Worm (Caenorhabditis elegans) whole organism, L4 larva: ENCODE results near the gene K02F3.12.

Source experiments
- D1046.2 ChIP-seq: fragments of 200-800 bp; sonication (Bioruptor generic); IDR thresholded peaks from 2 replicates; pipeline ENCODE4 v1.3.6; 2022; ENCODE audit warnings: missing genetic modification characterization, missing compliant biosample characterization
- F26F4.8 ChIP-seq: fragments of 200-800 bp; sonication (Bioruptor generic); conservative IDR thresholded peaks from 2 replicates; pipeline ENCODE4 v1.3.6; 2022; ENCODE audit warnings: missing genetic modification characterization, missing compliant biosample characterization
- T20F7.1 ChIP-seq: fragments of 200-800 bp; sonication (Bioruptor generic); optimal IDR thresholded peaks from 2 replicates; lab custom pipeline; 2018; ENCODE audit warnings: mild to moderate bottlenecking, missing genetic modification characterization, missing compliant biosample characterization
- T26A8.4 ChIP-seq: fragments of 200-800 bp; sonication (Bioruptor generic); IDR thresholded peaks from 2 replicates; pipeline ENCODE4 v1.3.6; 2022; ENCODE audit warnings: missing genetic modification characterization, missing compliant biosample characterization
- Y105C5A.15 ChIP-seq: fragments of 200-800 bp; sonication (Bioruptor generic); IDR thresholded peaks from 2 replicates; pipeline ENCODE4 v1.3.6; 2022; ENCODE audit warnings: missing genetic modification characterization, missing compliant biosample characterization
- Y5F2A.4 ChIP-seq: fragments of 200-800 bp; sonication (Bioruptor generic); optimal IDR thresholded peaks from 2 replicates; lab custom pipeline; 2018; ENCODE audit warnings: mild to moderate bottlenecking, missing genetic modification characterization, missing compliant biosample characterization
- ZK546.5 ChIP-seq, 2 experiments: sonication (generic microtip); optimal IDR thresholded peaks; 2 replicates each; lab custom pipeline; 2017; ENCODE audit warnings: missing biosample characterization in 2 of 2, missing genetic modification characterization in 2 of 2
- aha-1 ChIP-seq: fragments of 150-350 bp; peaks from one replicate; lab custom pipeline; 2014; ENCODE audit warnings: missing biosample characterization, missing genetic modification characterization
- ama-1 ChIP-seq: fragments of 150-350 bp; optimal IDR thresholded peaks from 2 replicates; lab custom pipeline; 2014; ENCODE audit warnings: inconsistent platforms, mixed read lengths
- arid-1 ChIP-seq: fragments of 200-800 bp; sonication (Bioruptor generic); conservative IDR thresholded peaks from 2 replicates; pipeline ENCODE4 v1.3.6; 2022; ENCODE audit warnings: missing genetic modification reagents, missing genetic modification characterization, missing compliant biosample characterization
- attf-4 ChIP-seq: sonication (generic microtip); optimal IDR thresholded peaks from 3 replicates; lab custom pipeline; 2017; ENCODE audit warnings: missing biosample characterization, missing genetic modification characterization
- ceh-20 ChIP-seq: fragments of 200-800 bp; sonication (Bioruptor generic); IDR thresholded peaks from 2 replicates; pipeline ENCODE4 v1.3.6; 2022; ENCODE audit warnings: missing genetic modification reagents, missing genetic modification characterization, missing compliant biosample characterization
- ceh-28 ChIP-seq: fragments of 150-350 bp; optimal IDR thresholded peaks from 2 replicates; lab custom pipeline; 2014; ENCODE audit warnings: missing biosample characterization, missing genetic modification reagents, missing genetic modification characterization
- ceh-82 ChIP-seq: sonication (generic microtip); optimal IDR thresholded peaks from 2 replicates; lab custom pipeline; 2017; ENCODE audit warnings: missing biosample characterization, missing genetic modification characterization
- ces-1 ChIP-seq: fragments of 150-350 bp; sonication (generic microtip); optimal IDR thresholded peaks from 4 replicates; lab custom pipeline; 2014; ENCODE audit warnings: missing biosample characterization, missing genetic modification reagents, missing genetic modification characterization
- dmd-6 ChIP-seq: fragments of 200-800 bp; sonication (Bioruptor generic); IDR thresholded peaks from 2 replicates; pipeline ENCODE4 v1.3.6; 2022; ENCODE audit warnings: missing genetic modification reagents, missing genetic modification characterization, missing compliant biosample characterization
- dmd-9 ChIP-seq: fragments of 200-800 bp; sonication (Bioruptor generic); IDR thresholded peaks from 2 replicates; pipeline ENCODE4 v1.3.6; 2022; ENCODE audit warnings: missing genetic modification reagents, missing genetic modification characterization, missing compliant biosample characterization
- dpl-1 ChIP-seq: fragments of 150-350 bp; optimal IDR thresholded peaks from 2 replicates; lab custom pipeline; 2014; ENCODE audit warnings: missing biosample characterization, missing genetic modification reagents, missing genetic modification characterization
- duxl-1 ChIP-seq: sonication (generic microtip); optimal IDR thresholded peaks from 2 replicates; lab custom pipeline; 2016; ENCODE audit warnings: mild to moderate bottlenecking, missing genetic modification characterization, moderate library complexity, missing compliant biosample characterization; ENCODE audit not compliant: poor library complexity
- fkh-10 ChIP-seq: fragments of 150-350 bp; optimal IDR thresholded peaks from 2 replicates; lab custom pipeline; 2014; ENCODE audit warnings: missing biosample characterization, missing genetic modification reagents, missing genetic modification characterization
- fos-1 ChIP-seq: fragments of 150-350 bp; optimal IDR thresholded peaks from 2 replicates; lab custom pipeline; 2014; ENCODE audit warnings: missing biosample characterization, missing genetic modification characterization
- hlh-30 ChIP-seq: sonication (generic microtip); optimal IDR thresholded peaks from 2 replicates; lab custom pipeline; 2017; ENCODE audit warnings: antibody characterized with exemption, mild to moderate bottlenecking, missing genetic modification characterization, missing compliant biosample characterization; ENCODE audit not compliant: insufficient read depth
- hmg-1.1 ChIP-seq: fragments of 200-800 bp; sonication (Bioruptor generic); IDR thresholded peaks from 2 replicates; pipeline ENCODE4 v1.3.6; 2022; ENCODE audit warnings: missing genetic modification reagents, missing genetic modification characterization, missing compliant biosample characterization
- lim-7 ChIP-seq: fragments of 200-800 bp; sonication (Bioruptor generic); IDR thresholded peaks from 2 replicates; pipeline ENCODE4 v1.3.6; 2022; ENCODE audit warnings: missing genetic modification characterization, missing compliant biosample characterization
- lin-1 ChIP-seq: fragments of 200-800 bp; sonication (Bioruptor generic); IDR thresholded peaks from 2 replicates; pipeline ENCODE4 v1.3.6; 2022; ENCODE audit warnings: missing genetic modification reagents, missing genetic modification characterization, missing compliant biosample characterization
- lin-13 ChIP-seq: fragments of 150-350 bp; optimal IDR thresholded peaks from 2 replicates; lab custom pipeline; 2014; ENCODE audit warnings: missing biosample characterization, missing genetic modification reagents, missing genetic modification characterization
- lin-38 ChIP-seq: fragments of 200-800 bp; sonication (Bioruptor generic); IDR thresholded peaks from 2 replicates; pipeline ENCODE4 v1.3.6; 2022; ENCODE audit warnings: missing genetic modification reagents, missing genetic modification characterization, missing compliant biosample characterization
- lin-39 ChIP-seq: fragments of 150-350 bp; optimal IDR thresholded peaks from 2 replicates; lab custom pipeline; 2014; ENCODE audit warnings: missing biosample characterization, missing genetic modification reagents, missing genetic modification characterization
- madf-5 ChIP-seq, 2 experiments: fragments of 200-800 bp; sonication (Bioruptor generic); IDR thresholded peaks; 2 replicates each; pipeline ENCODE4 v1.3.6; 2022; ENCODE audit warnings: missing compliant biosample characterization in 2 of 2, missing genetic modification characterization in 2 of 2
- madf-9 ChIP-seq: fragments of 200-800 bp; sonication (Bioruptor generic); conservative IDR thresholded peaks from 2 replicates; pipeline ENCODE4 v1.3.6; 2022; ENCODE audit warnings: missing genetic modification reagents, missing genetic modification characterization, missing compliant biosample characterization
- mdl-1 ChIP-seq, 2 experiments: fragments of 150-350 bp in 1 of 2; sonication (generic microtip) in 1 of 2; optimal IDR thresholded peaks; 2 replicates each; lab custom pipeline; 2014 to 2017; ENCODE audit warnings: missing biosample characterization in 2 of 2, missing genetic modification characterization in 2 of 2
- mxl-2 ChIP-seq: fragments of 200-800 bp; sonication (Bioruptor generic); conservative IDR thresholded peaks from 2 replicates; pipeline ENCODE4 v1.3.6; 2022; ENCODE audit warnings: missing genetic modification reagents, missing genetic modification characterization, missing compliant biosample characterization
- nhr-102 ChIP-seq: sonication (generic microtip); optimal IDR thresholded peaks from 2 replicates; lab custom pipeline; 2016; ENCODE audit warnings: mild to moderate bottlenecking, missing genetic modification characterization, moderate library complexity, missing compliant biosample characterization
- nhr-42 ChIP-seq: fragments of 200-800 bp; sonication (Bioruptor generic); IDR thresholded peaks from 2 replicates; pipeline ENCODE4 v1.3.6; 2022; ENCODE audit warnings: missing genetic modification characterization, missing compliant biosample characterization
- nhr-48 ChIP-seq: sonication (generic microtip); optimal IDR thresholded peaks from 2 replicates; lab custom pipeline; 2016; ENCODE audit warnings: mild to moderate bottlenecking, missing genetic modification characterization, missing compliant biosample characterization
- nhr-6 ChIP-seq: fragments of 150-350 bp; optimal IDR thresholded peaks from 2 replicates; lab custom pipeline; 2014; ENCODE audit warnings: missing biosample characterization, missing genetic modification characterization
- nhr-77 ChIP-seq: fragments of 150-350 bp; optimal IDR thresholded peaks from 2 replicates; lab custom pipeline; 2014; ENCODE audit warnings: missing biosample characterization, missing genetic modification characterization
- pha-4 ChIP-seq, 2 experiments: fragments of 150-350 bp in 1 of 2; fragments of 200-800 bp in 1 of 2; sonication (Bioruptor generic) in 1 of 2; IDR thresholded peaks in 1 of 2; optimal IDR thresholded peaks in 1 of 2; 2 replicates each; pipeline versions ENCODE4 v1.3.6 to Lab custom; 2014 to 2022; ENCODE audit warnings: missing genetic modification characterization in 2 of 2, missing genetic modification reagents in 2 of 2, missing biosample characterization in 1 of 2, missing compliant biosample characterization in 1 of 2
- pqm-1 ChIP-seq: sonication (generic microtip); optimal IDR thresholded peaks from 2 replicates; lab custom pipeline; 2017; ENCODE audit warnings: missing biosample characterization, missing genetic modification characterization
- rbr-2 ChIP-seq: sonication (generic microtip); optimal IDR thresholded peaks from 2 replicates; lab custom pipeline; 2016; ENCODE audit warnings: missing genotype, missing genetic modification characterization, missing compliant biosample characterization
- sdz-12 ChIP-seq: fragments of 200-800 bp; sonication (Bioruptor generic); optimal IDR thresholded peaks from 2 replicates; lab custom pipeline; 2018; ENCODE audit warnings: mild to moderate bottlenecking, missing genetic modification characterization, missing compliant biosample characterization
- skn-1 ChIP-seq: fragments of 150-350 bp; optimal IDR thresholded peaks from 2 replicates; lab custom pipeline; 2014; ENCODE audit warnings: missing biosample characterization, missing genetic modification characterization
- tra-1 ChIP-seq: fragments of 200-800 bp; sonication (Bioruptor generic); IDR thresholded peaks from 2 replicates; pipeline ENCODE4 v1.3.6; 2022; ENCODE audit warnings: missing genetic modification reagents, missing genetic modification characterization, missing compliant biosample characterization
- unc-62 ChIP-seq, 3 experiments: fragments of 150-350 bp in 1 of 3; sonication (generic microtip); optimal IDR thresholded peaks in 2 of 3; peaks in 1 of 3; 1 replicate in 1 of 3; 2 replicates in 2 of 3; lab custom pipeline; 2014 to 2017; ENCODE audit warnings: missing biosample characterization in 3 of 3, missing genetic modification characterization in 3 of 3, missing genetic modification reagents in 3 of 3, missing genotype in 1 of 3
- zag-1 ChIP-seq: fragments of 150-350 bp; optimal IDR thresholded peaks from 2 replicates; lab custom pipeline; 2014; ENCODE audit warnings: missing biosample characterization, missing genetic modification characterization
- zfp-3 ChIP-seq: fragments of 200-800 bp; sonication (Bioruptor generic); conservative IDR thresholded peaks from 2 replicates; pipeline ENCODE4 v1.3.6; 2022; ENCODE audit warnings: missing genetic modification reagents, missing genetic modification characterization, missing compliant biosample characterization

The K02F3.12 gene

DNA sequence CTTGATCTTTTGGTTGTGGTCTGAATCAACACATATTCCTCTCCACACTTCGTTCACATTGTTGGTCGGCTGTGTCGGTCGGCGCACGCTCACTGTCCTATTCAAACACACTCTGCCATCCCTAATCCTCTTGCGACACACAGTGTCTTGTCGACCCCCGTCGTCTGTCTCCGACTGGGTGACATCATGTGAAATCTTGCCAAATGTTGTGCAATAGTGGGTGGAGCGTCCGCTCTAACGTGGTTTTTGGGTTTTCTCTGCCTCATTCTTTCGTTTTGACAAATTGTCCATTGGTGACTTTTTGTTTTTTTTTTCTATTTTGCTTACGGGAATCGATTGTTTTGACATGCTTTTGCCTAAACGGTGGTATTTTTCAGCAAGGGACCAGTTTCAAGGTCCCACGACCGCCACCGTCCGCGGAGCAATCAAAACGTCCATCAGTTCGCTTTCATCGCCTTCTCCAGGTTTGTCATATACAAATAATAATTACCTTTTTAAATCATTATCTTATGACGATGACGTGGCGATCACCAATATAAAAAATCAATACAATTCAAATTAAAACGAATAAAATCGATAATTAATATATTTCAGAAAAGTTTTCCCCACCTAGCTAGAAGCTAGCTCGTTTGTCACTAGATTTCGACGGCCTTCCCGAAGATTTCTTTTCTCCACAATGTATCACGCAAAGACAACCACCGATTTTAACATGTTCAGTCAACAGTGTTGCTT lies 22.5 kb upstream of the K02F3.12 start (continued):
- peak; percentile 65; the same call in 1 of the 2 replicates for TF ChIP-seq arid-1 (GFP tag; lab: Robert Waterston, UW)
- TF ChIP-seq hlh-30 (tag; lab: Kevin White, UChicago), result peak; percentile 98
- peak; percentile 1 for TF ChIP-seq attf-4 (tag; lab: Kevin White, UChicago)
- peak; percentile 35; the same call in 1 of the 2 replicates for TF ChIP-seq zfp-3 (GFP tag; lab: Robert Waterston, UW)
- TF ChIP-seq madf-5 (GFP tag; IDR thresholded peaks at IDR 0.05; lab: Robert Waterston, UW), result peak in 1 of 2 experiments; percentile 52; a peak in 1 of 4 replicates
- peak; percentile 10 for TF ChIP-seq zag-1 (tag; lab: Kevin White, UChicago)
- TF ChIP-seq aha-1 (tag; lab: Kevin White, UChicago), result peak; percentile 99
- TF ChIP-seq T20F7.1 (GFP tag; lab: Kevin White, UChicago), result peak; percentile 73
- TF ChIP-seq lin-39 (tag; lab: Kevin White, UChicago), result no peak
- peak; percentile 97 for TF ChIP-seq dmd-6 (GFP tag; lab: Robert Waterston, UW)
- TF ChIP-seq lin-1 (GFP tag; lab: Robert Waterston, UW), result peak; percentile 78; the same call in 1 of the 2 replicates
- TF ChIP-seq ama-1 (lab: Kevin White, UChicago), result peak; percentile 97
- peak; percentile 98 for TF ChIP-seq nhr-77
- TF ChIP-seq ceh-28 (tag; lab: Kevin White, UChicago), result peak; percentile 66
- peak; percentile 25 to 100 for TF ChIP-seq unc-62 (GFP tag; optimal IDR thresholded peaks at IDR 0.05 in 1 of 2; lab: Kevin White, UChicago)
- TF ChIP-seq unc-62 (tag; optimal IDR thresholded peaks at IDR 0.05; lab: Kevin White, UChicago), result no peak
- peak in 1 of 2 experiments; percentile 38 for TF ChIP-seq ZK546.5 (tag; optimal IDR thresholded peaks at IDR 0.05; lab: Kevin White, UChicago)
- TF ChIP-seq lin-13 (GFP tag; lab: Kevin White, UChicago), result peak; percentile 78
- TF ChIP-seq mdl-1 (tag; optimal IDR thresholded peaks at IDR 0.05; lab: Kevin White, UChicago), result peak; percentile 86 to 98
- TF ChIP-seq ceh-82, result no peak
- TF ChIP-seq mxl-2 (GFP tag; lab: Robert Waterston, UW), result 0 out of 2 replicates have a peak, but pooled peaks have one; percentile 3
- peak; percentile 69 for TF ChIP-seq dpl-1 (GFP tag; lab: Kevin White, UChicago)
- peak; percentile 82 for TF ChIP-seq nhr-42
- no peak for TF ChIP-seq Y5F2A.4 (GFP tag; lab: Kevin White, UChicago)
- no peak for TF ChIP-seq F26F4.8 (GFP tag; lab: Robert Waterston, UW)
- TF ChIP-seq fos-1 (tag; lab: Kevin White, UChicago), result peak; percentile 78
- 0 out of 2 replicates have a peak, but pooled peaks have one; percentile 27 for TF ChIP-seq Y105C5A.15 (GFP tag; lab: Robert Waterston, UW)
- peak; percentile 35 for TF ChIP-seq pqm-1
- TF ChIP-seq rbr-2 (tag; lab: Kevin White, UChicago), result peak; percentile 85
- peak; percentile 88 for TF ChIP-seq ceh-20 (GFP tag; lab: Robert Waterston, UW)
- 0 out of 2 replicates have a peak, but pooled peaks have one; percentile 48 for TF ChIP-seq D1046.2 (GFP tag; lab: Robert Waterston, UW)
- no peak for TF ChIP-seq lim-7 (GFP tag; lab: Robert Waterston, UW)
- peak; percentile 76 for TF ChIP-seq nhr-102
- TF ChIP-seq hmg-1.1 (GFP tag; lab: Robert Waterston, UW), result peak; percentile 90
- TF ChIP-seq duxl-1, result peak; percentile 13
- TF ChIP-seq ces-1 (GFP tag; lab: Kevin White, UChicago), result no peak
- TF ChIP-seq sdz-12, result no peak
- TF ChIP-seq pha-4 (GFP tag; IDR thresholded peaks at IDR 0.05; lab: Robert Waterston, UW), result peak; percentile 79
- TF ChIP-seq pha-4 (tag; optimal IDR thresholded peaks at IDR 0.05; lab: Kevin White, UChicago), result peak; percentile 75
- TF ChIP-seq nhr-48, result peak; percentile 83
- TF ChIP-seq lin-38, result peak; percentile 70
- TF ChIP-seq dmd-9 (GFP tag; lab: Robert Waterston, UW), result peak; percentile 72; the same call in 1 of the 2 replicates
- TF ChIP-seq tra-1 (GFP tag; lab: Robert Waterston, UW), result peak; percentile 77
- no peak for TF ChIP-seq skn-1
- TF ChIP-seq T26A8.4 (GFP tag; lab: Robert Waterston, UW), result peak; percentile 81
- peak; percentile 74 for TF ChIP-seq nhr-6 (tag; lab: Kevin White, UChicago)
- peak; percentile 57; the same call in 1 of the 2 replicates for TF ChIP-seq madf-9 (GFP tag; lab: Robert Waterston, UW)
- TF ChIP-seq fkh-10 (GFP tag; lab: Kevin White, UChicago), result peak; percentile 96
